Fruit fly (Drosophila melanogaster): ENCODE measurements around the gene CG10646.

The CG10646 gene

dm6 chr3L:12495312-12495725, 8.4 kb downstream of the CG10646 start:
- no peak for TF ChIP-seq CG9932 (GFP tag; IDR thresholded peaks at IDR 0.05)
- no peak for TF ChIP-seq zen2 (GFP tag; IDR thresholded peaks at IDR 0.05; ENCODE audit: partially characterized antibody)
- no peak for TF ChIP-seq Adf1 (GFP tag; IDR thresholded peaks at IDR 0.05)
- no peak for TF ChIP-seq Taf1 (GFP tag; IDR thresholded peaks at IDR 0.05)
- peak in 1 of 2 experiments; percentile 12 for TF ChIP-seq chif (GFP tag; optimal IDR thresholded peaks at IDR 0.05)
- peak; percentile 35 for TF ChIP-seq Ssrp (tag; optimal IDR thresholded peaks at IDR 0.05)
- TF ChIP-seq schlank (tag; optimal IDR thresholded peaks at IDR 0.05), result no peak
- TF ChIP-seq CG9797 (GFP tag; optimal IDR thresholded peaks at IDR 0.05), result no peak
- no peak for TF ChIP-seq psq (GFP tag; optimal IDR thresholded peaks at IDR 0.05)
- TF ChIP-seq CG4707 (GFP tag; optimal IDR thresholded peaks at IDR 0.05), result no peak
- no peak for TF ChIP-seq CG4404 (GFP tag; IDR thresholded peaks at IDR 0.05)
- TF ChIP-seq hth (optimal IDR thresholded peaks at IDR 0.05), result no peak
- no peak for TF ChIP-seq CG10565 (GFP tag; optimal IDR thresholded peaks at IDR 0.05)
- TF ChIP-seq ind (GFP tag; optimal IDR thresholded peaks at IDR 0.05), result peak; percentile 37
- TF ChIP-seq TFAM (GFP tag; optimal IDR thresholded peaks at IDR 0.05), result no peak
- no peak for TF ChIP-seq CG11247 (GFP tag; IDR thresholded peaks at IDR 0.05)
- no peak for TF ChIP-seq chinmo (GFP tag; IDR thresholded peaks at IDR 0.05; ENCODE audit: partially characterized antibody)
- no peak for TF ChIP-seq Abd-B (GFP tag; optimal IDR thresholded peaks at IDR 0.05)
- no peak for TF ChIP-seq tna (GFP tag; IDR thresholded peaks at IDR 0.05; ENCODE audit: partially characterized antibody)
- no peak for TF ChIP-seq Stat92E (GFP tag; optimal IDR thresholded peaks at IDR 0.05)
- no peak for TF ChIP-seq luna (GFP tag; optimal IDR thresholded peaks at IDR 0.05)
- no peak for TF ChIP-seq CG3726 (GFP tag; IDR thresholded peaks at IDR 0.05)
- no peak for TF ChIP-seq CG5953 (GFP tag; IDR thresholded peaks at IDR 0.05)
- TF ChIP-seq CoRest (tag; optimal IDR thresholded peaks at IDR 0.05), result peak; percentile 65
- TF ChIP-seq knrl (GFP tag; IDR thresholded peaks at IDR 0.05; ENCODE audit: partially characterized antibody), result no peak
- TF ChIP-seq pzg (GFP tag; optimal IDR thresholded peaks at IDR 0.05), result no peak
- 0 out of 3 replicates have a peak, but pooled peaks have one; percentile 29 for TF ChIP-seq Mrtf (GFP tag; IDR thresholded peaks at IDR 0.05)
- no peak for TF ChIP-seq CG11085 (GFP tag; IDR thresholded peaks at IDR 0.05)
- TF ChIP-seq CG10147 (GFP tag; optimal IDR thresholded peaks at IDR 0.05), result peak; percentile 13
- TF ChIP-seq abd-A (tag; optimal IDR thresholded peaks at IDR 0.05), result no peak
- TF ChIP-seq BtbVII (GFP tag; optimal IDR thresholded peaks at IDR 0.05), result no peak
- TF ChIP-seq NFAT (GFP tag; IDR thresholded peaks at IDR 0.05), result no peak
- TF ChIP-seq Dek (tag; optimal IDR thresholded peaks at IDR 0.05), result no peak
- no peak for TF ChIP-seq CG15514 (GFP tag; optimal IDR thresholded peaks at IDR 0.05)
- TF ChIP-seq kah (GFP tag; optimal IDR thresholded peaks at IDR 0.05), result no peak
- TF ChIP-seq CG9876 (GFP tag; optimal IDR thresholded peaks at IDR 0.05), result no peak
- TF ChIP-seq cad (GFP tag; optimal IDR thresholded peaks at IDR 0.05), result no peak
- no peak for TF ChIP-seq sisA (GFP tag; IDR thresholded peaks at IDR 0.05)
- TF ChIP-seq CG8359 (GFP tag; optimal IDR thresholded peaks at IDR 0.05; ENCODE audit: borderline replicate concordance), result no peak
- TF ChIP-seq toy (GFP tag; IDR thresholded peaks at IDR 0.05), result no peak
- no peak for TF ChIP-seq MBD-R2 (GFP tag; IDR thresholded peaks at IDR 0.05)
- TF ChIP-seq Six4 (GFP tag; optimal IDR thresholded peaks at IDR 0.05), result no peak
- TF ChIP-seq eve (GFP tag; optimal IDR thresholded peaks at IDR 0.05), result no peak
- no peak for TF ChIP-seq Max (GFP tag; optimal IDR thresholded peaks at IDR 0.05)
- TF ChIP-seq HmgZ (tag; optimal IDR thresholded peaks at IDR 0.05), result peak; percentile 29
- no peak for TF ChIP-seq Bteb2 (GFP tag; optimal IDR thresholded peaks at IDR 0.05)
- peak; percentile 51 for TF ChIP-seq Sox100B (GFP tag; optimal IDR thresholded peaks at IDR 0.05)
- no peak for TF ChIP-seq Mes4 (GFP tag; optimal IDR thresholded peaks at IDR 0.05)
- TF ChIP-seq Hr39 (optimal IDR thresholded peaks at IDR 0.05), result no peak
- peak; percentile 38 for TF ChIP-seq CG11723 (GFP tag; optimal IDR thresholded peaks at IDR 0.05)
- no peak for TF ChIP-seq trem (tag; optimal IDR thresholded peaks at IDR 0.05)
- no peak for TF ChIP-seq Dip2 (GFP tag; IDR thresholded peaks at IDR 0.05)
